Fruit fly (Drosophila melanogaster): ENCODE results near the gene twit.

The twit gene

dm6 chr2L:20896681-20897341 is 44.4 kb downstream of the twit start (continued):
- TF ChIP-seq disco-r (GFP tag; optimal IDR thresholded peaks at IDR 0.05), result no peak
- peak; percentile 61 for TF ChIP-seq grn (GFP tag; optimal IDR thresholded peaks at IDR 0.05)
- peak; percentile 28 for TF ChIP-seq Camta (GFP tag; optimal IDR thresholded peaks at IDR 0.05)
- no peak for TF ChIP-seq eyg (GFP tag; optimal IDR thresholded peaks at IDR 0.05)
- TF ChIP-seq CG11695 (GFP tag; IDR thresholded peaks at IDR 0.05), result 0 out of 3 replicates have a peak, but pooled peaks have one; percentile 29
- peak; percentile 89 for TF ChIP-seq fd64A (GFP tag; optimal IDR thresholded peaks at IDR 0.05)
- no peak for TF ChIP-seq CG34224 (GFP tag; IDR thresholded peaks at IDR 0.05; ENCODE audit: partially characterized antibody)
- TF ChIP-seq CG9437 (GFP tag; optimal IDR thresholded peaks at IDR 0.05), result no peak
- TF ChIP-seq Hmr (GFP tag; optimal IDR thresholded peaks at IDR 0.05), result peak; percentile 19
- peak; percentile 43 for TF ChIP-seq CG11723 (GFP tag; optimal IDR thresholded peaks at IDR 0.05)
- TF ChIP-seq slou (GFP tag; optimal IDR thresholded peaks at IDR 0.05), result no peak
- no peak for TF ChIP-seq sob (GFP tag; IDR thresholded peaks at IDR 0.05)
- no peak for TF ChIP-seq cato (GFP tag; optimal IDR thresholded peaks at IDR 0.05; ENCODE audit: borderline replicate concordance)
- no peak for TF ChIP-seq BEAF-32 (GFP tag; optimal IDR thresholded peaks at IDR 0.05)
- no peak for TF ChIP-seq CG9609 (GFP tag; optimal IDR thresholded peaks at IDR 0.05)
- TF ChIP-seq CG2875 (GFP tag; optimal IDR thresholded peaks at IDR 0.05), result peak; percentile 65
- no peak for TF ChIP-seq jing (GFP tag; optimal IDR thresholded peaks at IDR 0.05)
- peak; percentile 12 for TF ChIP-seq CG12744 (GFP tag; optimal IDR thresholded peaks at IDR 0.05)
- peak; percentile 56; the same call in 1 of the 2 replicates for TF ChIP-seq Xrp1 (GFP tag; IDR thresholded peaks at IDR 0.05)
- TF ChIP-seq CG17359 (tag; optimal IDR thresholded peaks at IDR 0.05), result peak; percentile 67
- TF ChIP-seq Poxn (GFP tag; IDR thresholded peaks at IDR 0.05), result no peak
- TF ChIP-seq CG18476 (GFP tag; optimal IDR thresholded peaks at IDR 0.05), result peak; percentile 11
- no peak for TF ChIP-seq mld (GFP tag; IDR thresholded peaks at IDR 0.05; ENCODE audit: partially characterized antibody)
- peak; percentile 13 for TF ChIP-seq CG15514 (GFP tag; optimal IDR thresholded peaks at IDR 0.05)
- no peak for TF ChIP-seq maf-S (GFP tag; optimal IDR thresholded peaks at IDR 0.05)
- no peak for TF ChIP-seq CG14860 (GFP tag; IDR thresholded peaks at IDR 0.05; ENCODE audit: partially characterized antibody)
- peak; percentile 35 for TF ChIP-seq CG12104 (GFP tag; optimal IDR thresholded peaks at IDR 0.05)
- TF ChIP-seq CG10543 (GFP tag; optimal IDR thresholded peaks at IDR 0.05), result peak; percentile 40
- TF ChIP-seq crp (GFP tag; optimal IDR thresholded peaks at IDR 0.05), result no peak
- no peak for TF ChIP-seq Oaz (GFP tag; IDR thresholded peaks at IDR 0.05)
- no peak for TF ChIP-seq ab (GFP tag; optimal IDR thresholded peaks at IDR 0.05)
- TF ChIP-seq so (GFP tag; IDR thresholded peaks at IDR 0.05), result peak; percentile 62; the same call in 2 of the 3 replicates
- no peak for TF ChIP-seq cwo (GFP tag; optimal IDR thresholded peaks at IDR 0.05)
- no peak for TF ChIP-seq CG2120 (GFP tag; optimal IDR thresholded peaks at IDR 0.05)
- no peak for TF ChIP-seq chn (GFP tag; optimal IDR thresholded peaks at IDR 0.05)
- no peak for TF ChIP-seq Dip2 (GFP tag; IDR thresholded peaks at IDR 0.05)
- no peak for TF ChIP-seq vnd (GFP tag; IDR thresholded peaks at IDR 0.05; ENCODE audit: partially characterized antibody)
- no peak for TF ChIP-seq CG1832 (GFP tag; optimal IDR thresholded peaks at IDR 0.05)
- peak; percentile 57 for TF ChIP-seq onecut (GFP tag; IDR thresholded peaks at IDR 0.05)
- TF ChIP-seq CoRest (tag; optimal IDR thresholded peaks at IDR 0.05), result no peak
- TF ChIP-seq Dek (tag; optimal IDR thresholded peaks at IDR 0.05), result no peak
- TF ChIP-seq CG6854 (GFP tag; optimal IDR thresholded peaks at IDR 0.05), result peak; percentile 42
- no peak for TF ChIP-seq CG3281 (GFP tag; optimal IDR thresholded peaks at IDR 0.05)
- TF ChIP-seq CG14050 (GFP tag; IDR thresholded peaks at IDR 0.05), result no peak; the same call in 2 of the 3 replicates
- TF ChIP-seq Stat92E (GFP tag; optimal IDR thresholded peaks at IDR 0.05), result no peak
- no peak for TF ChIP-seq Ada2b (GFP tag; IDR thresholded peaks at IDR 0.05)
- peak; percentile 93 for TF ChIP-seq CG17912 (GFP tag; optimal IDR thresholded peaks at IDR 0.05)
- no peak for TF ChIP-seq HLH4C (GFP tag; IDR thresholded peaks at IDR 0.05; ENCODE audit: partially characterized antibody)
- no peak for TF ChIP-seq cad (GFP tag; optimal IDR thresholded peaks at IDR 0.05)

Measured in whole organism, embryonic.